Fruit fly (Drosophila melanogaster) whole organism, embryonic: ENCODE data around the gene RanGAP.

Experiments
- Ada2b ChIP-seq: fragments of 200-800 bp; sonication (Bioruptor generic); IDR thresholded peaks from 2 replicates; pipeline ENCODE4 v1.3.6; 2022; ENCODE audit warnings: missing biosample characterization, missing genetic modification characterization
- Aef1 ChIP-seq: fragments of 200-800 bp; sonication (Bioruptor generic); IDR thresholded peaks from 3 replicates; pipeline ENCODE4 v1.3.6; 2022; ENCODE audit warnings: missing biosample characterization, missing genetic modification characterization
- BEAF-32 ChIP-seq: fragments of 200-800 bp; sonication (Bioruptor generic); optimal IDR thresholded peaks from 3 replicates; lab custom pipeline; 2017; ENCODE audit warnings: missing biosample characterization, missing genetic modification characterization, mild to moderate bottlenecking, moderate library complexity, missing genetic modification reagents
- CG10267 ChIP-seq: fragments of 200-800 bp; sonication (Bioruptor generic); optimal IDR thresholded peaks from 2 replicates; lab custom pipeline; 2018; ENCODE audit warnings: missing biosample characterization, mild to moderate bottlenecking, missing genetic modification characterization, moderate library complexity
- CG13296 ChIP-seq: fragments of 200-800 bp; sonication (Bioruptor generic); optimal IDR thresholded peaks from 3 replicates; lab custom pipeline; 2018; ENCODE audit warnings: missing biosample characterization, mild to moderate bottlenecking, missing genetic modification characterization
- CG13424 ChIP-seq: fragments of 200-800 bp; sonication (Bioruptor generic); optimal IDR thresholded peaks from 2 replicates; lab custom pipeline; 2019; ENCODE audit warnings: missing biosample characterization, mild to moderate bottlenecking, missing genetic modification characterization, moderate library complexity
- CG14441 ChIP-seq: fragments of 200-800 bp; sonication (Bioruptor generic); IDR thresholded peaks from 2 replicates; pipeline ENCODE4 v1.3.6; 2022; ENCODE audit warnings: missing biosample characterization, missing genetic modification characterization
- CG14710 ChIP-seq: fragments of 200-800 bp; sonication (Bioruptor generic); optimal IDR thresholded peaks from 3 replicates; lab custom pipeline; 2019; ENCODE audit warnings: missing biosample characterization, mild to moderate bottlenecking, missing genetic modification characterization, moderate library complexity
- CG14860 ChIP-seq: fragments of 200-800 bp; sonication (Bioruptor generic); IDR thresholded peaks from 3 replicates; pipeline ENCODE4 v1.3.6; 2022; ENCODE audit warnings: missing biosample characterization, missing genetic modification characterization; ENCODE audit not compliant: partially characterized antibody
- CG16815 ChIP-seq: fragments of 200-800 bp; sonication (Bioruptor generic); optimal IDR thresholded peaks from 3 replicates; lab custom pipeline; 2017; ENCODE audit warnings: missing biosample characterization, mild to moderate bottlenecking, missing genetic modification characterization
- CG2120 ChIP-seq: fragments of 200-800 bp; sonication (Bioruptor generic); optimal IDR thresholded peaks from 3 replicates; lab custom pipeline; 2016; ENCODE audit warnings: missing biosample characterization, missing genetic modification characterization
- CG2712 ChIP-seq: fragments of 200-800 bp; optimal IDR thresholded peaks from 3 replicates; lab custom pipeline; 2019; ENCODE audit warnings: missing biosample characterization, mild to moderate bottlenecking, missing genetic modification characterization, moderate library complexity
- CG30403 ChIP-seq: fragments of 200-800 bp; sonication (Bioruptor generic); optimal IDR thresholded peaks from 3 replicates; lab custom pipeline; 2016; ENCODE audit warnings: missing biosample characterization, missing genetic modification characterization
- CG4424 ChIP-seq: fragments of 200-800 bp; sonication (Bioruptor generic); optimal IDR thresholded peaks from 3 replicates; lab custom pipeline; 2016; ENCODE audit warnings: missing biosample characterization, missing genetic modification characterization
- CG7745 ChIP-seq: fragments of 200-800 bp; sonication (Bioruptor generic); optimal IDR thresholded peaks from 2 replicates; lab custom pipeline; 2018; ENCODE audit warnings: missing biosample characterization, mild to moderate bottlenecking, missing genetic modification characterization, moderate library complexity
- CTCF ChIP-seq: fragments of 200-800 bp; sonication (Bioruptor generic); optimal IDR thresholded peaks from 2 replicates; lab custom pipeline; 2017; ENCODE audit warnings: missing biosample characterization, mild to moderate bottlenecking, missing genetic modification characterization, moderate library complexity
- D19B ChIP-seq: fragments of 200-800 bp; sonication (Bioruptor generic); optimal IDR thresholded peaks from 2 replicates; lab custom pipeline; 2017; ENCODE audit warnings: missing biosample characterization, mild to moderate bottlenecking, missing genetic modification characterization
- Dip3 ChIP-seq: fragments of 200-800 bp; sonication (Bioruptor generic); optimal IDR thresholded peaks from 3 replicates; lab custom pipeline; 2016; ENCODE audit warnings: missing biosample characterization, missing genetic modification characterization
- Dll ChIP-seq: fragments of 200-800 bp; sonication (Bioruptor generic); IDR thresholded peaks from 4 replicates; pipeline ENCODE4 v1.3.6; 2022; ENCODE audit warnings: missing biosample characterization, missing genetic modification characterization; ENCODE audit not compliant: partially characterized antibody
- Doc2 ChIP-seq: fragments of 200-800 bp; sonication (Bioruptor generic); IDR thresholded peaks from 2 replicates; pipeline ENCODE4 v1.3.6; 2022; ENCODE audit warnings: missing biosample characterization, missing genetic modification characterization
- Doc3 ChIP-seq: fragments of 200-800 bp; sonication (Bioruptor generic); IDR thresholded peaks from 3 replicates; pipeline ENCODE4 v1.3.6; 2022; ENCODE audit warnings: missing biosample characterization, missing genetic modification characterization; ENCODE audit not compliant: partially characterized antibody
- Eip74EF ChIP-seq, 2 experiments: fragments of 200-800 bp in 1 of 2; fragments of >200 bp in 1 of 2; sonication (Bioruptor generic) in 1 of 2; optimal IDR thresholded peaks; 2 replicates each; lab custom pipeline; 2017 to 2019; ENCODE audit warnings: missing biosample characterization in 2 of 2, missing genetic modification characterization in 2 of 2, mild to moderate bottlenecking in 1 of 2, moderate library complexity in 1 of 2
- Ets97D ChIP-seq: fragments of 200-800 bp; sonication (Bioruptor generic); optimal IDR thresholded peaks from 3 replicates; lab custom pipeline; 2016; ENCODE audit warnings: missing biosample characterization, missing genetic modification characterization
- Fer1 ChIP-seq: fragments of 200-800 bp; sonication (Bioruptor generic); optimal IDR thresholded peaks from 2 replicates; lab custom pipeline; 2017; ENCODE audit warnings: missing biosample characterization, mild to moderate bottlenecking, missing genetic modification characterization
- Fer3 ChIP-seq: fragments of 200-800 bp; sonication (Bioruptor generic); optimal IDR thresholded peaks from 2 replicates; lab custom pipeline; 2018; ENCODE audit warnings: missing biosample characterization, mild to moderate bottlenecking, missing genetic modification characterization, moderate library complexity
- Hr3 ChIP-seq: fragments of 200-800 bp; sonication (Bioruptor generic); optimal IDR thresholded peaks from 3 replicates; lab custom pipeline; 2016; ENCODE audit warnings: missing biosample characterization, missing genetic modification characterization
- Hsf ChIP-seq: fragments of 200-800 bp; sonication (Bioruptor generic); optimal IDR thresholded peaks from 3 replicates; lab custom pipeline; 2016; ENCODE audit warnings: missing biosample characterization, missing genetic modification characterization
- MESR4 ChIP-seq: fragments of 200-800 bp; sonication (Bioruptor generic); optimal IDR thresholded peaks from 2 replicates; lab custom pipeline; 2018; ENCODE audit warnings: missing biosample characterization, mild to moderate bottlenecking, missing genetic modification characterization, moderate library complexity
- Pdp1 ChIP-seq, 2 experiments: fragments of 200-800 bp; sonication (Bioruptor generic); optimal IDR thresholded peaks; 3 replicates each; lab custom pipeline; 2016; ENCODE audit warnings: missing biosample characterization in 2 of 2, missing genetic modification characterization in 2 of 2, mild to moderate bottlenecking in 1 of 2, moderate library complexity in 1 of 2
- Ptx1 ChIP-seq: fragments of 200-800 bp; sonication (Bioruptor generic); IDR thresholded peaks from 2 replicates; pipeline ENCODE4 v1.3.6; 2022; ENCODE audit warnings: missing biosample characterization, missing genetic modification characterization
- Scr ChIP-seq: fragments of 200-800 bp; sonication (Bioruptor generic); IDR thresholded peaks from 2 replicates; pipeline ENCODE4 v1.3.6; 2022; ENCODE audit warnings: missing biosample characterization, missing genetic modification characterization; ENCODE audit not compliant: partially characterized antibody
- Six4 ChIP-seq: fragments of 200-800 bp; sonication (Bioruptor generic); optimal IDR thresholded peaks from 2 replicates; lab custom pipeline; 2016; ENCODE audit warnings: missing biosample characterization, missing genetic modification characterization
- Xbp1 ChIP-seq: fragments of 200-800 bp; sonication (Bioruptor generic); optimal IDR thresholded peaks from 3 replicates; lab custom pipeline; 2016; ENCODE audit warnings: missing biosample characterization, mild to moderate bottlenecking, missing genetic modification characterization
- Xrp1 ChIP-seq: fragments of 200-800 bp; sonication (Bioruptor generic); IDR thresholded peaks from 2 replicates; pipeline ENCODE4 v1.3.6; 2022; ENCODE audit warnings: missing biosample characterization, missing genetic modification characterization
- al ChIP-seq: fragments of 200-800 bp; sonication (Bioruptor generic); IDR thresholded peaks from 2 replicates; pipeline ENCODE4 v1.3.6; 2022; ENCODE audit warnings: missing biosample characterization, missing genetic modification characterization
- bbx ChIP-seq: fragments of 200-800 bp; sonication (Bioruptor generic); IDR thresholded peaks from 2 replicates; pipeline ENCODE4 v1.3.6; 2022; ENCODE audit warnings: missing biosample characterization, missing genetic modification characterization; ENCODE audit not compliant: partially characterized antibody
- btn ChIP-seq: fragments of 200-800 bp; sonication (Bioruptor generic); optimal IDR thresholded peaks from 2 replicates; lab custom pipeline; 2016; ENCODE audit warnings: missing biosample characterization, missing genetic modification characterization
- dmrt99B ChIP-seq: fragments of 200-800 bp; sonication (Bioruptor generic); optimal IDR thresholded peaks from 2 replicates; lab custom pipeline; 2018; ENCODE audit warnings: missing biosample characterization, mild to moderate bottlenecking, missing genetic modification characterization, moderate library complexity
- esg ChIP-seq: fragments of 200-800 bp; sonication (Bioruptor generic); conservative IDR thresholded peaks from 2 replicates; pipeline ENCODE4 v1.3.6; 2022; ENCODE audit warnings: missing biosample characterization, missing genetic modification characterization
- gfzf ChIP-seq: fragments of 200-800 bp; sonication (Bioruptor generic); optimal IDR thresholded peaks from 2 replicates; lab custom pipeline; 2016; ENCODE audit warnings: missing biosample characterization, mild to moderate bottlenecking, missing genetic modification characterization, moderate library complexity
- hbn ChIP-seq: fragments of 200-800 bp; sonication (Bioruptor generic); IDR thresholded peaks from 2 replicates; pipeline ENCODE4 v1.3.6; 2022; ENCODE audit warnings: missing biosample characterization, missing genetic modification characterization; ENCODE audit not compliant: partially characterized antibody
- knrl ChIP-seq: fragments of 200-800 bp; sonication (Bioruptor generic); IDR thresholded peaks from 3 replicates; pipeline ENCODE4 v1.3.6; 2022; ENCODE audit warnings: missing biosample characterization, missing genetic modification characterization; ENCODE audit not compliant: partially characterized antibody
- nmo ChIP-seq: fragments of 200-800 bp; sonication (Bioruptor generic); optimal IDR thresholded peaks from 2 replicates; lab custom pipeline; 2018; ENCODE audit warnings: missing biosample characterization, mild to moderate bottlenecking, missing genetic modification characterization, moderate library complexity
- pb ChIP-seq: fragments of 200-800 bp; sonication (Bioruptor generic); optimal IDR thresholded peaks from 3 replicates; lab custom pipeline; 2016; ENCODE audit warnings: missing biosample characterization, missing genetic modification characterization
- scrt ChIP-seq: fragments of 200-800 bp; sonication (Bioruptor generic); optimal IDR thresholded peaks from 2 replicates; lab custom pipeline; 2018; ENCODE audit warnings: missing biosample characterization, mild to moderate bottlenecking, missing genetic modification characterization, moderate library complexity
- sens ChIP-seq: fragments of 200-800 bp; sonication (Bioruptor generic); peaks from one replicate; lab custom pipeline; 2016; ENCODE audit warnings: missing biosample characterization, missing genetic modification characterization
- seq ChIP-seq: fragments of 200-800 bp; sonication (Bioruptor generic); IDR thresholded peaks from 2 replicates; pipeline ENCODE4 v1.3.6; 2022; ENCODE audit warnings: missing biosample characterization, missing genetic modification characterization
- unc-4 ChIP-seq: fragments of 200-800 bp; sonication (Bioruptor generic); IDR thresholded peaks from 2 replicates; pipeline ENCODE4 v1.3.6; 2022; ENCODE audit warnings: missing biosample characterization, missing genetic modification characterization; ENCODE audit not compliant: partially characterized antibody
- zfh1 ChIP-seq: fragments of 200-800 bp; sonication (Bioruptor generic); IDR thresholded peaks from 3 replicates; pipeline ENCODE4 v1.3.6; 2022; ENCODE audit warnings: missing biosample characterization, missing genetic modification characterization

The RanGAP gene

dm6 chr2L:19489997-19490461, 48.3 kb downstream of the RanGAP start, which contains the start of the genes CG10194 and CG18094 (continued):
- TF ChIP-seq Aef1 (GFP tag; lab: Robert Waterston, UW) (0 out of 3 replicates have a peak, but pooled peaks have one; percentile 31), CG30403 (GFP tag; lab: Kevin White, UChicago) (peak; percentile 53), zfh1 (GFP tag; lab: Robert Waterston, UW) (no peak), Hr3 (GFP tag; lab: Kevin White, UChicago) (peak; percentile 57), Ptx1 (GFP tag; lab: Robert Waterston, UW) (peak; percentile 41; the same call in 1 of the 2 replicates), Hsf (GFP tag; lab: Kevin White, UChicago) (peak; percentile 38), sens (GFP tag; lab: Kevin White, UChicago) (peak; percentile 27), Doc2 (GFP tag; lab: Robert Waterston, UW) (no peak), bbx (peak; percentile 82), Xbp1 (GFP tag; lab: Kevin White, UChicago) (peak; percentile 52), CG14710 (tag; lab: Kevin White, UChicago) (peak; percentile 21), Dip3 (peak; percentile 10), btn (no peak), D19B (GFP tag; lab: Kevin White, UChicago) (peak; percentile 99), dmrt99B (no peak), gfzf (GFP tag; lab: Kevin White, UChicago) (no peak), hbn (GFP tag; lab: Robert Waterston, UW) (peak; percentile 52; the same call in 1 of the 2 replicates), Xrp1 (GFP tag; lab: Robert Waterston, UW) (peak; percentile 30; the same call in 1 of the 2 replicates), CG2120 (GFP tag; lab: Kevin White, UChicago) (peak; percentile 65), Fer1 (GFP tag; lab: Kevin White, UChicago) (peak; percentile 66), Dll (GFP tag; lab: Robert Waterston, UW) (peak; percentile 72), knrl (GFP tag; lab: Robert Waterston, UW) (peak; percentile 50; the same call in 2 of the 3 replicates), nmo (GFP tag; lab: Kevin White, UChicago) (peak; percentile 47), CG14860 (GFP tag; lab: Robert Waterston, UW) (peak; percentile 47; the same call in 1 of the 3 replicates), CG13296 (GFP tag; lab: Kevin White, UChicago) (peak; percentile 22), CG13424 (tag; lab: Kevin White, UChicago) (peak; percentile 29), Doc3 (GFP tag; lab: Robert Waterston, UW) (peak; percentile 63), Ada2b (GFP tag; lab: Robert Waterston, UW) (peak; percentile 12; the same call in 1 of the 2 replicates), Ets97D (GFP tag; lab: Kevin White, UChicago) (peak; percentile 1), al (GFP tag; lab: Robert Waterston, UW) (0 out of 2 replicates have a peak, but pooled peaks have one; percentile 23), unc-4 (GFP tag; lab: Robert Waterston, UW) (peak; percentile 70), Eip74EF (GFP tag; optimal IDR thresholded peaks at IDR 0.05; lab: Kevin White, UChicago) (peak in 1 of 2 experiments; percentile 16), Six4 (GFP tag; lab: Kevin White, UChicago) (peak; percentile 10), CG7745 (tag; lab: Kevin White, UChicago) (peak; percentile 8), CG2712 (tag; lab: Kevin White, UChicago) (peak; percentile 65), Scr (peak; percentile 47; the same call in 1 of the 2 replicates), CG14441 (GFP tag; lab: Robert Waterston, UW) (peak; percentile 30; the same call in 1 of the 2 replicates), CG16815 (GFP tag; lab: Kevin White, UChicago) (peak; percentile 14), scrt (GFP tag; lab: Kevin White, UChicago) (peak; percentile 92), esg (GFP tag; lab: Robert Waterston, UW) (0 out of 2 replicates have a peak, but pooled peaks have one; percentile 32), Pdp1 (GFP tag; optimal IDR thresholded peaks at IDR 0.05; lab: Kevin White, UChicago) (peak; percentile 2 to 81), seq (peak; percentile 55; the same call in 1 of the 2 replicates), CG4424 (GFP tag; lab: Kevin White, UChicago) (peak; percentile 16), BEAF-32 (GFP tag; lab: Kevin White, UChicago) (peak; percentile 66), CG10267 (peak; percentile 32), CTCF (GFP tag; lab: Kevin White, UChicago) (no peak), MESR4 (peak; percentile 35), pb (GFP tag; lab: Kevin White, UChicago) (no peak), Fer3 (tag; lab: Kevin White, UChicago) (peak; percentile 47)
